Worm (Caenorhabditis elegans) whole organism, L3 larva: Measurements from ENCODE around the gene scav-5.

ENCODE experiments used
- R02D3.7 ChIP-seq: fragments of 150-350 bp; optimal IDR thresholded peaks from 2 replicates; lab custom pipeline; 2014; ENCODE audit warnings: missing biosample characterization, missing genetic modification characterization
- ZK546.5 ChIP-seq: sonication (generic microtip); optimal IDR thresholded peaks from 2 replicates; lab custom pipeline; 2017; ENCODE audit warnings: missing biosample characterization, missing genetic modification characterization
- aly-2 ChIP-seq: fragments of 150-350 bp; optimal IDR thresholded peaks from 2 replicates; lab custom pipeline; 2014; ENCODE audit warnings: missing biosample characterization, missing genetic modification characterization
- ama-1 ChIP-seq: fragments of 150-350 bp; optimal IDR thresholded peaks from 2 replicates; lab custom pipeline; 2018
- ceh-16 ChIP-seq: sonication (generic microtip); optimal IDR thresholded peaks from 2 replicates; lab custom pipeline; 2017; ENCODE audit warnings: missing biosample characterization, missing genetic modification characterization
- ceh-28 ChIP-seq: fragments of 150-350 bp; optimal IDR thresholded peaks from 2 replicates; lab custom pipeline; 2014; ENCODE audit warnings: missing biosample characterization, missing genetic modification reagents, missing genetic modification characterization
- ceh-9 ChIP-seq: sonication (generic microtip); optimal IDR thresholded peaks from 2 replicates; lab custom pipeline; 2018; ENCODE audit warnings: missing biosample characterization, missing genetic modification characterization
- daf-12 ChIP-seq: fragments of 150-350 bp; optimal IDR thresholded peaks from 2 replicates; lab custom pipeline; 2014; ENCODE audit warnings: missing biosample characterization, missing genetic modification reagents, missing genetic modification characterization
- egl-27 ChIP-seq: sonication (generic microtip); optimal IDR thresholded peaks from 4 replicates; lab custom pipeline; 2017; ENCODE audit warnings: missing biosample characterization, missing genetic modification reagents, missing genetic modification characterization
- egl-5 ChIP-seq: fragments of 150-350 bp; optimal IDR thresholded peaks from 2 replicates; lab custom pipeline; 2017; ENCODE audit warnings: missing biosample characterization, missing genetic modification reagents, missing genetic modification characterization, inconsistent platforms
- elt-1 ChIP-seq: fragments of 150-350 bp; optimal IDR thresholded peaks from 2 replicates; lab custom pipeline; 2014; ENCODE audit warnings: missing biosample characterization, missing genetic modification characterization
- elt-2 ChIP-seq: sonication (generic microtip); optimal IDR thresholded peaks from 2 replicates; lab custom pipeline; 2016; ENCODE audit warnings: missing genetic modification reagents, mild to moderate bottlenecking, missing genetic modification characterization, missing compliant biosample characterization
- elt-3 ChIP-seq, 3 experiments: fragments of 150-350 bp in 1 of 3; sonication (generic microtip) in 2 of 3; optimal IDR thresholded peaks; 2 replicates in 2 of 3; 4 replicates in 1 of 3; lab custom pipeline; 2014 to 2017; ENCODE audit warnings: missing biosample characterization in 3 of 3, missing genetic modification characterization in 3 of 3
- eor-1 ChIP-seq, 2 experiments: fragments of 150-350 bp; optimal IDR thresholded peaks; 2 replicates each; lab custom pipeline; 2014 to 2018; ENCODE audit warnings: missing biosample characterization in 2 of 2, missing genetic modification characterization in 2 of 2
- fkh-2 ChIP-seq: fragments of 150-350 bp; optimal IDR thresholded peaks from 2 replicates; lab custom pipeline; 2014; ENCODE audit warnings: missing biosample characterization, missing genetic modification reagents, missing genetic modification characterization
- fos-1 ChIP-seq: fragments of 150-350 bp; optimal IDR thresholded peaks from 2 replicates; lab custom pipeline; 2014; ENCODE audit warnings: missing biosample characterization, missing genetic modification characterization
- hmg-11 ChIP-seq: sonication (generic microtip); optimal IDR thresholded peaks from 2 replicates; lab custom pipeline; 2016; ENCODE audit warnings: missing genetic modification characterization, missing compliant biosample characterization
- jun-1 ChIP-seq: fragments of 150-350 bp; optimal IDR thresholded peaks from 2 replicates; lab custom pipeline; 2014; ENCODE audit warnings: missing biosample characterization, missing genetic modification reagents, missing genetic modification characterization
- lin-15B ChIP-seq: fragments of 150-350 bp; optimal IDR thresholded peaks from 2 replicates; lab custom pipeline; 2014; ENCODE audit warnings: missing biosample characterization, missing genetic modification characterization
- lin-39 ChIP-seq: fragments of 150-350 bp; optimal IDR thresholded peaks from 2 replicates; lab custom pipeline; 2018; ENCODE audit warnings: missing biosample characterization, missing genetic modification reagents, missing genetic modification characterization
- lsy-12 ChIP-seq: sonication (generic microtip); optimal IDR thresholded peaks from 2 replicates; lab custom pipeline; 2016; ENCODE audit warnings: mild to moderate bottlenecking, missing genetic modification characterization, missing compliant biosample characterization
- mdl-1 ChIP-seq: fragments of 150-350 bp; optimal IDR thresholded peaks from 2 replicates; lab custom pipeline; 2014; ENCODE audit warnings: missing biosample characterization, missing genetic modification characterization
- mml-1 ChIP-seq: fragments of 150-350 bp; sonication (generic microtip); optimal IDR thresholded peaks from 3 replicates; lab custom pipeline; 2014; ENCODE audit warnings: missing biosample characterization, missing genetic modification characterization
- nfya-1 ChIP-seq: sonication (generic microtip); optimal IDR thresholded peaks from 2 replicates; lab custom pipeline; 2017; ENCODE audit warnings: missing genetic modification characterization, mild to moderate bottlenecking, missing compliant biosample characterization, antibody characterized with exemption, moderate library complexity; ENCODE audit not compliant: insufficient read depth
- nhr-11 ChIP-seq: fragments of 150-350 bp; optimal IDR thresholded peaks from 2 replicates; lab custom pipeline; 2014; ENCODE audit warnings: missing biosample characterization, missing genetic modification characterization
- nhr-12 ChIP-seq: fragments of 150-350 bp; optimal IDR thresholded peaks from 2 replicates; lab custom pipeline; 2014; ENCODE audit warnings: missing biosample characterization, missing genetic modification characterization
- nhr-23 ChIP-seq: fragments of 150-350 bp; optimal IDR thresholded peaks from 2 replicates; lab custom pipeline; 2014; ENCODE audit warnings: missing biosample characterization, missing genetic modification reagents, missing genetic modification characterization
- nhr-237 ChIP-seq: fragments of 150-350 bp; optimal IDR thresholded peaks from 2 replicates; lab custom pipeline; 2014; ENCODE audit warnings: missing biosample characterization, missing genetic modification characterization
- nhr-25 ChIP-seq: sonication (generic microtip); optimal IDR thresholded peaks from 2 replicates; lab custom pipeline; 2017; ENCODE audit warnings: missing biosample characterization, missing genetic modification characterization
- nhr-28 ChIP-seq: fragments of 150-350 bp; optimal IDR thresholded peaks from 2 replicates; lab custom pipeline; 2014; ENCODE audit warnings: missing biosample characterization, missing genetic modification characterization
- nhr-43 ChIP-seq: sonication (generic microtip); optimal IDR thresholded peaks from 2 replicates; lab custom pipeline; 2016; ENCODE audit warnings: mild to moderate bottlenecking, missing genetic modification characterization, missing compliant biosample characterization; ENCODE audit not compliant: poor library complexity, severe bottlenecking
- nhr-67 ChIP-seq: fragments of 150-350 bp; optimal IDR thresholded peaks from 2 replicates; lab custom pipeline; 2014; ENCODE audit warnings: missing biosample characterization, missing genetic modification characterization
- nhr-76 ChIP-seq: fragments of 150-350 bp; sonication (generic microtip); optimal IDR thresholded peaks from 5 replicates; lab custom pipeline; 2014; ENCODE audit warnings: missing biosample characterization, missing genetic modification characterization
- nhr-77 ChIP-seq: fragments of 150-350 bp; optimal IDR thresholded peaks from 2 replicates; lab custom pipeline; 2014; ENCODE audit warnings: missing biosample characterization, missing genetic modification characterization
- pha-4 ChIP-seq: fragments of 150-350 bp; optimal IDR thresholded peaks from 2 replicates; lab custom pipeline; 2014; ENCODE audit warnings: missing biosample characterization, missing genetic modification reagents, missing genetic modification characterization
- pqm-1 ChIP-seq: fragments of 150-350 bp; optimal IDR thresholded peaks from 2 replicates; lab custom pipeline; 2017; ENCODE audit warnings: missing biosample characterization, missing genetic modification characterization, inconsistent platforms
- sea-2 ChIP-seq: fragments of 150-350 bp; sonication (generic microtip); optimal IDR thresholded peaks from 4 replicates; lab custom pipeline; 2014; ENCODE audit warnings: missing biosample characterization, missing genetic modification reagents, missing genetic modification characterization
- skn-1 ChIP-seq: fragments of 150-350 bp; optimal IDR thresholded peaks from 2 replicates; lab custom pipeline; 2014; ENCODE audit warnings: missing biosample characterization, missing genetic modification characterization
- snpc-4 ChIP-seq: fragments of 150-350 bp; optimal IDR thresholded peaks from 2 replicates; lab custom pipeline; 2014; ENCODE audit warnings: missing biosample characterization, missing genetic modification characterization
- tbx-2 ChIP-seq: sonication (generic microtip); optimal IDR thresholded peaks from 2 replicates; lab custom pipeline; 2016; ENCODE audit warnings: mild to moderate bottlenecking, missing genetic modification characterization, missing compliant biosample characterization
- unc-39 ChIP-seq: sonication (generic microtip); optimal IDR thresholded peaks from 4 replicates; lab custom pipeline; 2017; ENCODE audit warnings: missing biosample characterization, missing genetic modification characterization
- unc-62 ChIP-seq: fragments of 150-350 bp; sonication (generic microtip); optimal IDR thresholded peaks from 4 replicates; lab custom pipeline; 2014; ENCODE audit warnings: missing biosample characterization, missing genetic modification reagents, missing genetic modification characterization
- zag-1 ChIP-seq: fragments of 150-350 bp; optimal IDR thresholded peaks from 2 replicates; lab custom pipeline; 2014; ENCODE audit warnings: missing biosample characterization, missing genetic modification characterization
- ztf-11 ChIP-seq: fragments of 150-350 bp; optimal IDR thresholded peaks from 2 replicates; lab custom pipeline; 2014; ENCODE audit warnings: missing biosample characterization, missing genetic modification characterization
- ztf-4 ChIP-seq: fragments of 150-350 bp; optimal IDR thresholded peaks from 2 replicates; lab custom pipeline; 2014; ENCODE audit warnings: missing biosample characterization, missing genetic modification characterization

The scav-5 gene

DNA sequence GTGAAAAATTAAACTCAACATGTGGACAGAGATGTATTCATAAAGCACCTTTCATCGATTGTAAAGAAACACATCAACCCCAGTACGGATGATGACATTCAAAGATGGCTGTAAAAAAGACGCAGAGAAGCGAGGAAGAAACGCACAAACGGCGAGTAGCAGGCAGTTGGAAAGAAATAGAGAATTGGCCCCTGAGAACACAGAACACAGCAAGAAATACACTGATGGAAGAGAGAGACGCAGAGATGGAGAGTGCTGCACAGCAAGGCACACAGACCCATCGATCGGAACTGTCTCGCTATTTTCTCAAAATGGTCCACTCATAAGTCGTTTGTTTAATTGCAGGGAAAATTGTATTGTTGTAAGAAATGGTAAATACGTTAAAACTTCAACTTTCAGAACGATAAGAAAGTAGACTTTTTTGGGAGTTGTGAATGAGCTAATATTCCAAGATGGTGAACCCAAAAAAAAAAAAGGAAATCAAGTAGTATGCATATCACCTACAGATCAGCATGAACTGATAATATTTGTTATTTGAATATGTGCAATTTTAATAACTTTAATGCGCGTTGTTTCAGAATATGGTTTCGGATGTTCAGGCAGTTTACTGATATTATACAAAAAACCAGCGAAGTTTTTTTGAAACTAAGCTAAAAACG lies 35.4 kb upstream of the scav-5 start (continued):
- TF ChIP-seq aly-2 (no peak), unc-39 (tag; lab: Kevin White, UChicago) (no peak), nhr-43 (tag; lab: Kevin White, UChicago) (no peak), ceh-28 (tag; lab: Kevin White, UChicago) (peak; percentile 60), nhr-77 (tag; lab: Kevin White, UChicago) (no peak), ztf-4 (tag; lab: Kevin White, UChicago) (no peak), snpc-4 (no peak), daf-12 (tag; lab: Kevin White, UChicago) (no peak)

- TF ChIP-seq nhr-237: no peak
- TF ChIP-seq elt-1: no peak
- no peak for TF ChIP-seq elt-2 (tag; lab: Kevin White, UChicago)
- no peak for TF ChIP-seq nhr-43 (tag; lab: Kevin White, UChicago)
- no peak for TF ChIP-seq egl-5
- TF ChIP-seq, all 47 proteins: peak for 0
Measured at ce11 chrX:9831215-9831614, 26.9 kb upstream of the scav-5 start, which contains the start of gene rrc-1. Gene rrc-1, minus strand, starts transcription at chrX:9831288.

DNA sequence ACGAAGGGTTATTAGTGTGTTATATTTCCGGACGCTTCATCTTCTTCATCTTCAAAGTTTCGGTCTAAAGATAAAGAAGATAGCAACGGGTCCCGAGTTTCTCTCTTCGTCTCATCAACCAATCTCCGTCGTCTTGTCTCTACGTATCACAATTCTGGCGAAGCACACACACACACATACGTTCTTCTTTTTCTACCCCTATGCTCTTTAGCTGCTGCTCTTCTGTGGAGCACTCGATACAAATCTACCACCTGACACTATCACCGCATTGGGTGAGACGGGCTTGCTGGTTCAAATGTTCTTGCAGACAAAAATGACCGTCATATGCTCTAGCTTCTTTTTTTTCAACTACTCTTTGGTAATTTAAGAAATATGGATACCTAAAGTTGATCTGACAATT lies 25.8 kb upstream of the scav-5 start:
- TF ChIP-seq sea-2 (no peak), tbx-2 (tag; lab: Kevin White, UChicago) (no peak), egl-5 (no peak), nhr-77 (tag; lab: Kevin White, UChicago) (no peak), lin-39 (tag; lab: Kevin White, UChicago) (no peak), nfya-1 (peak; percentile 32), nhr-237 (no peak)

DNA sequence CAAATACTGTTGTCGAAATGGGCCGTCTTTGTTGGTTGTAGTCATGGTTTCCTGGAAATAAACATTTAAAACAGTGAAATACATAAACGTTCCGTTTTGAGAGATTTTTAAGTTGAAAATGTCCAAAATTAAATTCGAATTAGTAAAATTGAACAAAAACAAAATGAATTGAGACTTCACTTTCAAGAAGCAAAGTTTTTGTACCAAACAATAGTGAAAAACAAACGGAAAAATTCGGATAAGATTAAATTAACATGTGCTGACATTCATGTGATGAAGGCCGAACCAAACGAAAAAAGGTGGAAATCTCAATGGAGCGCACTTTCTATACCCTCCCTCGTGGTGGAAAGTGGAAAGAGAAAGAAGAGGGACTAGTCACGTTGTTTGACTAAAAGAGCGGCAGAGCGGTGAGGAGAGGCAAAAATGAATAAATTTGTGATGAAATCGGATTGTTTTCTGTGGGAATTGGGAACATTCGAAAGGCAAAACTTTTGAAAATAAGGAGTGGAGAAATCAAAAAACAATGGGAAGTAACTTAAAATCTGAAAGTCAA lies 20.1 kb upstream of the scav-5 start, which contains the start of gene ipla-2:
Gene ipla-2 (minus strand): TSS at position 51 of the 553 bp plus-strand sequence.
- TF ChIP-seq ceh-28 (tag; lab: Kevin White, UChicago): no peak
- peak; percentile 45 for TF ChIP-seq ama-1 (lab: Kevin White, UChicago)
- peak; percentile 68 for TF ChIP-seq snpc-4
- TF ChIP-seq fos-1 (tag; lab: Kevin White, UChicago): no peak
- no peak for TF ChIP-seq nhr-67
- peak; percentile 39 for TF ChIP-seq jun-1
- TF ChIP-seq hmg-11: peak; percentile 56
- TF ChIP-seq ztf-11 (tag; lab: Kevin White, UChicago): no peak
- TF ChIP-seq ceh-16 (tag; lab: Kevin White, UChicago): no peak
- TF ChIP-seq nhr-76 (tag; lab: Kevin White, UChicago): no peak
- no peak for TF ChIP-seq nhr-23 (tag; lab: Kevin White, UChicago)
- peak; percentile 47 for TF ChIP-seq lin-39 (tag; lab: Kevin White, UChicago)
- peak; percentile 51 for TF ChIP-seq skn-1
- TF ChIP-seq lsy-12: no peak
- TF ChIP-seq aly-2: no peak
- peak; percentile 41 for TF ChIP-seq elt-2 (tag; lab: Kevin White, UChicago)
- TF ChIP-seq eor-1 (tag; optimal IDR thresholded peaks at IDR 0.05; lab: Kevin White, UChicago): no peak
- TF ChIP-seq nhr-77 (tag; lab: Kevin White, UChicago): no peak
- TF ChIP-seq nhr-43 (tag; lab: Kevin White, UChicago): no peak
- no peak for TF ChIP-seq fkh-2 (tag; lab: Kevin White, UChicago)
- TF ChIP-seq R02D3.7 (tag; lab: Kevin White, UChicago): no peak
- no peak for TF ChIP-seq nhr-28 (tag; lab: Kevin White, UChicago)
- no peak for TF ChIP-seq ZK546.5
- no peak for TF ChIP-seq ztf-4 (tag; lab: Kevin White, UChicago)
- peak; percentile 71 for TF ChIP-seq pha-4
- no peak for TF ChIP-seq nhr-237
- TF ChIP-seq elt-1: no peak
- peak; percentile 66 for TF ChIP-seq nhr-25 (tag; lab: Kevin White, UChicago)
- TF ChIP-seq pqm-1 (tag; lab: Kevin White, UChicago): peak; percentile 46
- no peak for TF ChIP-seq sea-2
- TF ChIP-seq unc-62 (GFP tag; lab: Kevin White, UChicago): no peak
- no peak for TF ChIP-seq elt-3 (tag; optimal IDR thresholded peaks at IDR 0.05; lab: Kevin White, UChicago)
- no peak for TF ChIP-seq zag-1 (tag; lab: Kevin White, UChicago)
- peak; percentile 75 for TF ChIP-seq lin-15B (tag; lab: Kevin White, UChicago)
- no peak for TF ChIP-seq ceh-9
- no peak for TF ChIP-seq nhr-12 (tag; lab: Kevin White, UChicago)
- TF ChIP-seq nhr-11 (tag; lab: Kevin White, UChicago): no peak
- no peak for TF ChIP-seq egl-5
- no peak for TF ChIP-seq tbx-2 (tag; lab: Kevin White, UChicago)
- no peak for TF ChIP-seq daf-12 (tag; lab: Kevin White, UChicago)
- no peak for TF ChIP-seq egl-27
- TF ChIP-seq mdl-1 (tag; lab: Kevin White, UChicago): peak; percentile 23
- no peak for TF ChIP-seq mml-1
